Worm (Caenorhabditis elegans): ENCODE measurements around the gene srh-52.

ce11 chrV:15344481-15344880 is 31.6 kb downstream of the srh-52 start, which contains the start of gene wrt-8:
- TF ChIP-seq elt-3 (tag; optimal IDR thresholded peaks at IDR 0.05) (no peak), skn-1 (tag; optimal IDR thresholded peaks at IDR 0.05) (no peak), nhr-11 (tag; optimal IDR thresholded peaks at IDR 0.05) (no peak), mdl-1 (tag; optimal IDR thresholded peaks at IDR 0.05) (no peak), unc-62 (GFP tag; optimal IDR thresholded peaks at IDR 0.05) (no peak), unc-55 (GFP tag; optimal IDR thresholded peaks at IDR 0.05) (no peak), ztf-4 (tag; optimal IDR thresholded peaks at IDR 0.05) (no peak)

Measured in whole organism, L2 larva.